Fruit fly (Drosophila melanogaster) whole organism, embryonic: ENCODE results near the gene Teh1.

ENCODE experiments used
- Ada2b ChIP-seq: fragments of 200-800 bp; sonication (Bioruptor generic); IDR thresholded peaks from 2 replicates; pipeline ENCODE4 v1.3.6; 2022; ENCODE audit warnings: missing biosample characterization, missing genetic modification characterization
- Antp ChIP-seq: fragments of 200-800 bp; sonication (Bioruptor generic); optimal IDR thresholded peaks from 3 replicates; lab custom pipeline; 2016; ENCODE audit warnings: missing biosample characterization, missing genetic modification characterization
- B-H1 ChIP-seq: fragments of 200-800 bp; sonication (Bioruptor generic); IDR thresholded peaks from 3 replicates; pipeline ENCODE4 v1.3.6; 2022; ENCODE audit warnings: missing biosample characterization, missing genetic modification characterization
- C15 ChIP-seq: fragments of 200-800 bp; sonication (Bioruptor generic); IDR thresholded peaks from 3 replicates; pipeline ENCODE4 v1.3.6; 2022; ENCODE audit warnings: missing biosample characterization, missing genetic modification characterization
- CG10543 ChIP-seq: fragments of 200-800 bp; sonication (Bioruptor generic); optimal IDR thresholded peaks from 3 replicates; lab custom pipeline; 2017; ENCODE audit warnings: missing biosample characterization, mild to moderate bottlenecking, missing genetic modification characterization, moderate library complexity
- CG12155 ChIP-seq: fragments of 200-800 bp; sonication (Bioruptor generic); optimal IDR thresholded peaks from 3 replicates; lab custom pipeline; 2016; ENCODE audit warnings: missing biosample characterization, missing genetic modification characterization
- CG13624 ChIP-seq: fragments of 200-800 bp; sonication (Bioruptor generic); optimal IDR thresholded peaks from 2 replicates; lab custom pipeline; 2016; ENCODE audit warnings: missing biosample characterization, missing genetic modification characterization
- CG14050 ChIP-seq: fragments of 200-800 bp; sonication (Bioruptor generic); IDR thresholded peaks from 3 replicates; pipeline ENCODE4 v1.3.6; 2022; ENCODE audit warnings: missing biosample characterization, missing genetic modification characterization
- CG17359 ChIP-seq: fragments of 200-800 bp; sonication (Bioruptor generic); optimal IDR thresholded peaks from 3 replicates; lab custom pipeline; 2018; ENCODE audit warnings: missing biosample characterization, mild to moderate bottlenecking, missing genetic modification characterization, moderate library complexity
- CG17612 ChIP-seq: fragments of 200-800 bp; sonication (Bioruptor generic); IDR thresholded peaks from 2 replicates; pipeline ENCODE4 v1.3.6; 2022; ENCODE audit warnings: missing biosample characterization, missing genetic modification characterization
- CG17829 ChIP-seq: fragments of 200-800 bp; optimal IDR thresholded peaks from 2 replicates; lab custom pipeline; 2019; ENCODE audit warnings: missing biosample characterization, mild to moderate bottlenecking, missing genetic modification characterization, moderate library complexity
- CG2116 ChIP-seq: fragments of 200-800 bp; sonication (Bioruptor generic); optimal IDR thresholded peaks from 3 replicates; lab custom pipeline; 2018; ENCODE audit warnings: missing biosample characterization, mild to moderate bottlenecking, missing genetic modification characterization
- CG31224 ChIP-seq: fragments of 200-800 bp; sonication (Bioruptor generic); IDR thresholded peaks from 2 replicates; pipeline ENCODE4 v1.3.6; 2022; ENCODE audit warnings: missing biosample characterization, missing genetic modification characterization
- CG4360 ChIP-seq: fragments of 200-800 bp; sonication (Bioruptor generic); IDR thresholded peaks from 2 replicates; pipeline ENCODE4 v1.3.6; 2022; ENCODE audit warnings: missing biosample characterization, missing genetic modification characterization
- CG4404 ChIP-seq: fragments of 200-800 bp; sonication (Bioruptor generic); IDR thresholded peaks from 2 replicates; pipeline ENCODE4 v1.3.6; 2022; ENCODE audit warnings: missing biosample characterization, missing genetic modification characterization
- CG4730 ChIP-seq: fragments of 200-800 bp; sonication (Bioruptor generic); IDR thresholded peaks from 2 replicates; pipeline ENCODE4 v1.3.6; 2022; ENCODE audit warnings: missing biosample characterization, missing genetic modification characterization
- CG6791 ChIP-seq: fragments of 200-800 bp; sonication (Bioruptor generic); IDR thresholded peaks from 3 replicates; pipeline ENCODE4 v1.3.6; 2022; ENCODE audit warnings: missing biosample characterization, missing genetic modification characterization; ENCODE audit not compliant: partially characterized antibody
- CG8765 ChIP-seq: fragments of 200-800 bp; sonication (Bioruptor generic); IDR thresholded peaks from 2 replicates; pipeline ENCODE4 v1.3.6; 2022; ENCODE audit warnings: missing biosample characterization, missing genetic modification characterization
- CG9817 ChIP-seq: fragments of 200-800 bp; sonication (Bioruptor generic); optimal IDR thresholded peaks from 2 replicates; lab custom pipeline; 2018; ENCODE audit warnings: missing biosample characterization, mild to moderate bottlenecking, missing genetic modification characterization, moderate library complexity
- D ChIP-seq, 2 experiments: fragments of 200-800 bp in 1 of 2; fragments of >200 bp in 1 of 2; sonication (Bioruptor generic) in 1 of 2; optimal IDR thresholded peaks; 2 replicates in 1 of 2; 3 replicates in 1 of 2; lab custom pipeline; 2017; ENCODE audit warnings: mild to moderate bottlenecking in 1 of 2, missing biosample characterization in 1 of 2, missing genetic modification characterization in 1 of 2, missing genetic modification reagents in 1 of 2
- Dad ChIP-seq: fragments of 200-800 bp; sonication (Bioruptor generic); optimal IDR thresholded peaks from 3 replicates; lab custom pipeline; 2016; ENCODE audit warnings: missing biosample characterization, missing genetic modification characterization
- Dip2 ChIP-seq: fragments of 200-800 bp; sonication (Bioruptor generic); IDR thresholded peaks from 2 replicates; pipeline ENCODE4 v1.3.6; 2022; ENCODE audit warnings: missing biosample characterization, missing genetic modification characterization
- Drgx ChIP-seq: fragments of 200-800 bp; sonication (Bioruptor generic); IDR thresholded peaks from 2 replicates; pipeline ENCODE4 v1.3.6; 2022; ENCODE audit warnings: missing biosample characterization, missing genetic modification characterization
- Fer2 ChIP-seq: fragments of 200-800 bp; sonication (Bioruptor generic); optimal IDR thresholded peaks from 2 replicates; lab custom pipeline; 2018; ENCODE audit warnings: missing biosample characterization, mild to moderate bottlenecking, missing genetic modification characterization, moderate library complexity
- Hmr ChIP-seq: fragments of 200-800 bp; sonication (Bioruptor generic); optimal IDR thresholded peaks from 3 replicates; lab custom pipeline; 2017; ENCODE audit warnings: mild to moderate bottlenecking, missing biosample characterization, missing genetic modification reagents, missing genetic modification characterization
- Lhr ChIP-seq: fragments of 200-800 bp; sonication (Bioruptor generic); optimal IDR thresholded peaks from 3 replicates; lab custom pipeline; 2017; ENCODE audit warnings: mild to moderate bottlenecking, missing biosample characterization, missing genetic modification reagents, missing genetic modification characterization
- MESR4 ChIP-seq: fragments of 200-800 bp; sonication (Bioruptor generic); optimal IDR thresholded peaks from 2 replicates; lab custom pipeline; 2018; ENCODE audit warnings: missing biosample characterization, mild to moderate bottlenecking, missing genetic modification characterization, moderate library complexity
- NC2β ChIP-seq: fragments of 200-800 bp; sonication (Bioruptor generic); optimal IDR thresholded peaks from 2 replicates; lab custom pipeline; 2016; ENCODE audit warnings: missing biosample characterization, missing genetic modification characterization
- Rx ChIP-seq: fragments of 200-800 bp; sonication (Bioruptor generic); IDR thresholded peaks from 2 replicates; pipeline ENCODE4 v1.3.6; 2022; ENCODE audit warnings: missing biosample characterization, missing genetic modification characterization
- Sin3A ChIP-seq: fragments of >200 bp; optimal IDR thresholded peaks from 2 replicates; lab custom pipeline; 2018
- Sox100B ChIP-seq: fragments of 200-800 bp; sonication (Bioruptor generic); optimal IDR thresholded peaks from 3 replicates; lab custom pipeline; 2018; ENCODE audit warnings: missing biosample characterization, mild to moderate bottlenecking, missing genetic modification characterization
- YL-1 ChIP-seq: fragments of 200-800 bp; sonication (Bioruptor generic); optimal IDR thresholded peaks from 3 replicates; lab custom pipeline; 2017; ENCODE audit warnings: missing biosample characterization, mild to moderate bottlenecking, missing genetic modification characterization
- amos ChIP-seq: fragments of 200-800 bp; sonication (Bioruptor generic); IDR thresholded peaks from 2 replicates; pipeline ENCODE4 v1.3.6; 2022; ENCODE audit warnings: missing biosample characterization, missing genetic modification characterization; ENCODE audit not compliant: partially characterized antibody
- ato ChIP-seq: fragments of 200-800 bp; sonication (Bioruptor generic); IDR thresholded peaks from 2 replicates; pipeline ENCODE4 v1.3.6; 2022; ENCODE audit warnings: missing biosample characterization, missing genetic modification characterization; ENCODE audit not compliant: partially characterized antibody
- caup ChIP-seq: fragments of 200-800 bp; sonication (Bioruptor generic); optimal IDR thresholded peaks from 3 replicates; lab custom pipeline; 2017; ENCODE audit warnings: missing biosample characterization, mild to moderate bottlenecking, missing genetic modification characterization, moderate library complexity; ENCODE audit not compliant: severe bottlenecking
- dan ChIP-seq: fragments of 200-800 bp; sonication (Bioruptor generic); IDR thresholded peaks from 2 replicates; pipeline ENCODE4 v1.3.6; 2022; ENCODE audit warnings: missing biosample characterization, missing genetic modification characterization
- fd64A ChIP-seq: fragments of 200-800 bp; sonication (Bioruptor generic); optimal IDR thresholded peaks from 3 replicates; lab custom pipeline; 2018; ENCODE audit warnings: missing biosample characterization, mild to moderate bottlenecking, missing genetic modification characterization
- fu2 ChIP-seq: fragments of 200-800 bp; sonication (Bioruptor generic); optimal IDR thresholded peaks from 2 replicates; lab custom pipeline; 2016; ENCODE audit warnings: missing biosample characterization, missing genetic modification characterization
- gcm ChIP-seq: fragments of 200-800 bp; sonication (Bioruptor generic); optimal IDR thresholded peaks from 2 replicates; lab custom pipeline; 2019; ENCODE audit warnings: missing biosample characterization, mild to moderate bottlenecking, missing genetic modification characterization, moderate library complexity
- gro ChIP-seq: fragments of 200-800 bp; sonication (Bioruptor generic); optimal IDR thresholded peaks from 2 replicates; lab custom pipeline; 2016; ENCODE audit warnings: missing biosample characterization, missing genetic modification characterization
- her ChIP-seq: fragments of 200-800 bp; sonication (Bioruptor generic); optimal IDR thresholded peaks from 2 replicates; lab custom pipeline; 2016; ENCODE audit warnings: missing biosample characterization, missing genetic modification characterization
- insv ChIP-seq, 2 experiments: fragments of 200-800 bp; sonication (Bioruptor generic); optimal IDR thresholded peaks; 3 replicates each; lab custom pipeline; 2016 to 2018; ENCODE audit warnings: missing biosample characterization in 2 of 2, missing genetic modification characterization in 2 of 2
- knrl ChIP-seq: fragments of 200-800 bp; sonication (Bioruptor generic); IDR thresholded peaks from 3 replicates; pipeline ENCODE4 v1.3.6; 2022; ENCODE audit warnings: missing biosample characterization, missing genetic modification characterization; ENCODE audit not compliant: partially characterized antibody
- lola ChIP-seq, 3 experiments: fragments of >200 bp in 2 of 3; fragments of 200-800 bp in 1 of 3; sonication (Bioruptor generic) in 1 of 3; optimal IDR thresholded peaks; 2 replicates each; lab custom pipeline; 2017 to 2019; ENCODE audit warnings: missing biosample characterization in 3 of 3, missing genetic modification characterization in 3 of 3, mild to moderate bottlenecking in 1 of 3, moderate library complexity in 1 of 3
- odd ChIP-seq: fragments of 200-800 bp; sonication (Bioruptor generic); optimal IDR thresholded peaks from 2 replicates; lab custom pipeline; 2017; ENCODE audit warnings: missing biosample characterization, mild to moderate bottlenecking, missing genetic modification characterization
- p53 ChIP-seq: fragments of 200-800 bp; sonication (Bioruptor generic); optimal IDR thresholded peaks from 2 replicates; lab custom pipeline; 2016; ENCODE audit warnings: missing biosample characterization, missing genetic modification characterization
- pum ChIP-seq: fragments of 200-800 bp; sonication (Bioruptor generic); optimal IDR thresholded peaks from 2 replicates; lab custom pipeline; 2016; ENCODE audit warnings: missing biosample characterization, missing genetic modification characterization
- repo ChIP-seq: fragments of 200-800 bp; sonication (Bioruptor generic); optimal IDR thresholded peaks from 2 replicates; lab custom pipeline; 2016; ENCODE audit warnings: missing biosample characterization, missing genetic modification characterization
- tll ChIP-seq, 2 experiments: fragments of 200-800 bp in 1 of 2; fragments of >200 bp in 1 of 2; sonication (Bioruptor generic) in 1 of 2; optimal IDR thresholded peaks; 2 replicates each; lab custom pipeline; 2017 to 2019; ENCODE audit warnings: missing biosample characterization in 2 of 2, missing genetic modification characterization in 2 of 2, mild to moderate bottlenecking in 1 of 2, moderate library complexity in 1 of 2

Gene Teh1

DNA sequence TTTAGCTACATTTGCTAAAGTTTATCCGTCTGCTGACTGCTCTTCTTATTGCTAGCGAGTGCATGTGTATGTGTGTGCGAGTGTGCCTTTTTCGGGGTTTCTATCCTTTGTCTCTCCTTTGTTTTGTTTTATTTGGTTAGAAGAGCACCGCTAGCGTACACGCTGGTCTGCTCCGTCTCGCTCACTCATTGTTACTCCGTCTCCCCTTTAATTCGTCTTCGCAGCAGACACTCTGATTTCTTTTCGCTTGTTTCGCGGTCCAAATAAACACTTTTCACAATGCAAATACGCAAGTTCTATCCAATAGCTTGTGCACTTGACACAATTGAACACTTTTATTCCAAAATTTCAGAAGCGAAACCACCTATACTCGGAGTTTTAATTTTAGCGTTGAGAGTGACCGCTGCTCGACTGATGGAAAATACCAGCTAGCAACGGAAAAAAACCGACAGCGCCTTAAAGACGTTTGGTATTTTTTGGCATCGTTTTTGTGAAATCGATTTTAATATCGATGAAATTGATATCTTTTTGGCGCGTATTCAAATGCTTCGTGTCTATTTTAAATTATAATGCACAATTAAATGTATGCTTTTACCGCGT, 58.9 kb downstream of the Teh1 start, which contains the start of gene FBXO11 (continued):
- TF ChIP-seq CG14050 (no peak), CG10543 (GFP tag; lab: Kevin White, UChicago) (peak; percentile 2), Drgx (GFP tag; lab: Robert Waterston, UW) (peak; percentile 76), CG17829 (tag; lab: Kevin White, UChicago) (peak; percentile 11), D (optimal IDR thresholded peaks at IDR 0.05; lab: Kevin White, UChicago) (peak; percentile 96), D (GFP tag; optimal IDR thresholded peaks at IDR 0.05; lab: Kevin White, UChicago) (peak; percentile 61), Lhr (GFP tag; lab: Kevin White, UChicago) (peak; percentile 52), pum (GFP tag; lab: Kevin White, UChicago) (no peak), gcm (peak; percentile 7), insv (GFP tag; optimal IDR thresholded peaks at IDR 0.05; lab: Kevin White, UChicago) (peak in 1 of 2 experiments; percentile 15), CG8765 (no peak), B-H1 (GFP tag; lab: Robert Waterston, UW) (no peak), CG4730 (GFP tag; lab: Robert Waterston, UW) (no peak), Sox100B (GFP tag; lab: Kevin White, UChicago) (no peak), Fer2 (tag; lab: Kevin White, UChicago) (no peak), CG12155 (GFP tag; lab: Kevin White, UChicago) (no peak), her (peak; percentile 1), Dad (no peak), knrl (GFP tag; lab: Robert Waterston, UW) (peak; percentile 22; the same call in 1 of the 3 replicates), CG6791 (GFP tag; lab: Robert Waterston, UW) (no peak; the same call in 2 of the 3 replicates), ato (GFP tag; lab: Robert Waterston, UW) (0 out of 2 replicates have a peak, but pooled peaks have one; percentile 6), CG9817 (tag; lab: Kevin White, UChicago) (no peak), lola (GFP tag; optimal IDR thresholded peaks at IDR 0.05; lab: Kevin White, UChicago) (no peak), Hmr (GFP tag; lab: Kevin White, UChicago) (peak; percentile 51), YL-1 (GFP tag; lab: Kevin White, UChicago) (peak; percentile 98), amos (GFP tag; lab: Robert Waterston, UW) (peak; percentile 36; the same call in 1 of the 2 replicates), fd64A (no peak), Sin3A (peak; percentile 72), NC2β (GFP tag; lab: Kevin White, UChicago) (peak; percentile 7), CG17612 (GFP tag; lab: Robert Waterston, UW) (no peak), Ada2b (GFP tag; lab: Robert Waterston, UW) (no peak), Rx (no peak), odd (GFP tag; lab: Kevin White, UChicago) (no peak), CG17359 (tag; lab: Kevin White, UChicago) (no peak), dan (no peak), CG13624 (GFP tag; lab: Kevin White, UChicago) (peak; percentile 25), Dip2 (GFP tag; lab: Robert Waterston, UW) (no peak), Antp (GFP tag; lab: Kevin White, UChicago) (no peak), CG4404 (GFP tag; lab: Robert Waterston, UW) (no peak), fu2 (GFP tag; lab: Kevin White, UChicago) (peak; percentile 14), repo (GFP tag; lab: Kevin White, UChicago) (peak; percentile 6), CG2116 (GFP tag; lab: Kevin White, UChicago) (peak; percentile 67), gro (GFP tag; lab: Kevin White, UChicago) (peak; percentile 62), tll (GFP tag; optimal IDR thresholded peaks at IDR 0.05; lab: Kevin White, UChicago) (peak in 1 of 2 experiments; percentile 41), CG4360 (GFP tag; lab: Robert Waterston, UW) (no peak), caup (GFP tag; lab: Kevin White, UChicago) (peak; percentile 15), C15 (GFP tag; lab: Robert Waterston, UW) (no peak), MESR4 (GFP tag; lab: Kevin White, UChicago) (peak; percentile 98), CG31224 (GFP tag; lab: Robert Waterston, UW) (no peak), p53 (GFP tag; lab: Kevin White, UChicago) (no peak)
